Worm (Caenorhabditis elegans) whole organism, mixed stage, embryonic: Measurements from ENCODE around the gene C46F11.5.
A peak's percentile ranks its signal among the peaks of the same experiment; 100 is the strongest.

Experiments used
- M03D4.4 ChIP-seq: sonication (generic microtip); optimal IDR thresholded peaks from 2 replicates; lab custom pipeline; 2017; ENCODE audit warnings: mild to moderate bottlenecking, missing genetic modification characterization, missing compliant biosample characterization
- ceh-39 ChIP-seq: fragments of 150-350 bp; optimal IDR thresholded peaks from 2 replicates; lab custom pipeline; 2014; ENCODE audit warnings: missing biosample characterization, missing genetic modification characterization
- ceh-43 ChIP-seq: fragments of 200-800 bp; sonication (Bioruptor generic); optimal IDR thresholded peaks from 2 replicates; lab custom pipeline; 2018; ENCODE audit warnings: mild to moderate bottlenecking, missing genetic modification characterization, moderate library complexity, missing compliant biosample characterization
- ceh-83 ChIP-seq: fragments of 200-800 bp; sonication (Bioruptor generic); optimal IDR thresholded peaks from 2 replicates; lab custom pipeline; 2018; ENCODE audit warnings: mild to moderate bottlenecking, missing genetic modification characterization, missing compliant biosample characterization
- ces-1 ChIP-seq: fragments of 150-350 bp; optimal IDR thresholded peaks from 2 replicates; lab custom pipeline; 2014; ENCODE audit warnings: missing biosample characterization, missing genetic modification reagents, missing genetic modification characterization
- drap-1 ChIP-seq: fragments of 200-800 bp; sonication (Bioruptor generic); optimal IDR thresholded peaks from 3 replicates; lab custom pipeline; 2018; ENCODE audit warnings: mild to moderate bottlenecking, missing genetic modification characterization, missing compliant biosample characterization
- elt-1 ChIP-seq: sonication (generic microtip); optimal IDR thresholded peaks from 2 replicates; lab custom pipeline; 2017; ENCODE audit warnings: missing genetic modification characterization, mild to moderate bottlenecking, missing compliant biosample characterization, antibody characterized with exemption, moderate library complexity, borderline replicate concordance; ENCODE audit not compliant: insufficient read depth
- elt-3 ChIP-seq: fragments of 150-350 bp; optimal IDR thresholded peaks from 2 replicates; lab custom pipeline; 2014; ENCODE audit warnings: missing biosample characterization, missing genetic modification characterization
- flh-1 ChIP-seq: fragments of 200-800 bp; sonication (Bioruptor generic); optimal IDR thresholded peaks from 2 replicates; lab custom pipeline; 2018; ENCODE audit warnings: mild to moderate bottlenecking, missing genetic modification characterization, moderate library complexity, missing compliant biosample characterization
- ham-2 ChIP-seq: fragments of 200-800 bp; sonication (Bioruptor generic); optimal IDR thresholded peaks from 2 replicates; lab custom pipeline; 2018; ENCODE audit warnings: mild to moderate bottlenecking, missing genetic modification characterization, missing compliant biosample characterization
- hlh-1 ChIP-seq: fragments of 150-350 bp; optimal IDR thresholded peaks from 2 replicates; lab custom pipeline; 2014; ENCODE audit warnings: missing biosample characterization, missing genetic modification reagents, missing genetic modification characterization
- lin-13 ChIP-seq: fragments of 150-350 bp; optimal IDR thresholded peaks from 2 replicates; lab custom pipeline; 2014; ENCODE audit warnings: missing biosample characterization, missing genetic modification characterization
- lin-32 ChIP-seq: fragments of 200-800 bp; sonication (Bioruptor generic); optimal IDR thresholded peaks from 2 replicates; lab custom pipeline; 2018; ENCODE audit warnings: mild to moderate bottlenecking, missing genetic modification characterization, missing compliant biosample characterization
- lsy-2 ChIP-seq: fragments of 150-350 bp; optimal IDR thresholded peaks from 2 replicates; lab custom pipeline; 2014; ENCODE audit warnings: missing biosample characterization, missing genetic modification characterization
- mab-5 ChIP-seq: fragments of 150-350 bp; optimal IDR thresholded peaks from 2 replicates; lab custom pipeline; 2014; ENCODE audit warnings: missing biosample characterization, missing genetic modification characterization
- mep-1 ChIP-seq: fragments of 150-350 bp; optimal IDR thresholded peaks from 2 replicates; lab custom pipeline; 2017; ENCODE audit warnings: missing biosample characterization, missing genetic modification reagents, missing genetic modification characterization, inconsistent platforms
- mls-2 ChIP-seq: sonication (generic microtip); optimal IDR thresholded peaks from 2 replicates; lab custom pipeline; 2016; ENCODE audit warnings: mild to moderate bottlenecking, missing genetic modification characterization, moderate library complexity, missing compliant biosample characterization
- nhr-12 ChIP-seq: fragments of 150-350 bp; optimal IDR thresholded peaks from 2 replicates; lab custom pipeline; 2014; ENCODE audit warnings: missing biosample characterization, missing genetic modification characterization
- nhr-2 ChIP-seq: fragments of 150-350 bp; optimal IDR thresholded peaks from 2 replicates; lab custom pipeline; 2014; ENCODE audit warnings: missing biosample characterization, missing genetic modification characterization
- nhr-237 ChIP-seq: fragments of 150-350 bp; optimal IDR thresholded peaks from 2 replicates; lab custom pipeline; 2014; ENCODE audit warnings: missing biosample characterization, missing genetic modification characterization
- nhr-28 ChIP-seq: fragments of 150-350 bp; optimal IDR thresholded peaks from 2 replicates; lab custom pipeline; 2014; ENCODE audit warnings: missing biosample characterization, missing genetic modification characterization
- nhr-76 ChIP-seq: sonication (generic microtip); optimal IDR thresholded peaks from 2 replicates; lab custom pipeline; 2017; ENCODE audit warnings: missing biosample characterization, missing genetic modification characterization
- pha-4 ChIP-seq: fragments of 150-350 bp; optimal IDR thresholded peaks from 2 replicates; lab custom pipeline; 2018; ENCODE audit warnings: missing biosample characterization, missing genetic modification reagents, missing genetic modification characterization
- snpc-4 ChIP-seq: fragments of 150-350 bp; optimal IDR thresholded peaks from 2 replicates; lab custom pipeline; 2014; ENCODE audit warnings: missing biosample characterization, missing genetic modification characterization
- sptf-1 ChIP-seq: sonication (generic microtip); optimal IDR thresholded peaks from 2 replicates; lab custom pipeline; 2017; ENCODE audit warnings: mild to moderate bottlenecking, missing genetic modification characterization, moderate library complexity, missing compliant biosample characterization
- tbx-8 ChIP-seq: fragments of 200-800 bp; sonication (Bioruptor generic); optimal IDR thresholded peaks from 2 replicates; lab custom pipeline; 2018; ENCODE audit warnings: mild to moderate bottlenecking, missing genetic modification characterization, moderate library complexity, missing compliant biosample characterization
- unc-120 ChIP-seq: sonication (generic microtip); optimal IDR thresholded peaks from 2 replicates; lab custom pipeline; 2017; ENCODE audit warnings: missing genetic modification characterization, missing compliant biosample characterization; ENCODE audit not compliant: poor library complexity, severe bottlenecking
- unc-39 ChIP-seq: fragments of 150-350 bp; optimal IDR thresholded peaks from 2 replicates; lab custom pipeline; 2014; ENCODE audit warnings: missing biosample characterization, missing genetic modification characterization
- unc-62 ChIP-seq: fragments of 150-350 bp; optimal IDR thresholded peaks from 2 replicates; lab custom pipeline; 2014; ENCODE audit warnings: missing biosample characterization, missing genetic modification reagents, missing genetic modification characterization
- zip-8 ChIP-seq: fragments of 150-350 bp; optimal IDR thresholded peaks from 2 replicates; lab custom pipeline; 2014; ENCODE audit warnings: missing biosample characterization, missing genetic modification characterization
- ztf-11 ChIP-seq: fragments of 150-350 bp; optimal IDR thresholded peaks from 2 replicates; lab custom pipeline; 2014; ENCODE audit warnings: missing biosample characterization, missing genetic modification characterization

C46F11.5 gene

DNA sequence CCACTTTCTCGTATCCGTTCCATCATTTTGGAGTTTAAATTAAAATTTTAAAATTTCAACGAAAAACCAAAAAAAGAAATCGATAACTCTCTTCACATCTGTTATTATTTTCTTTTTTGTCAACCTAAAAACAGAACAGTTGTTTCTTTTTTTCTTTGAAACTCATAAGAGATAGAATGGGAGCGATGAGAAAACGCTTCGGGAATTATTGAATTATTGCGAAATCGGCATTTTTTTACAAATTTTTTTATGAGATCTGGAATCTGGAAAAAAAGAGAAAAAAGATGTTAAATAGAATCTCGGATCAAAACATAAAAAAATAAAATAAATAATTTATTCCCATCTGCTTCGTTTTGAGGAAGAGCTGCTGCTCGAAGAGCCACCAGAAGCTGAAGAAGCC lies at the start of gene C46F11.5:
C46F11.5 (minus strand) TSS at position 128 of the 400 bp plus-strand sequence.
- TF ChIP-seq tbx-8 (GFP tag; lab: Kevin White, UChicago), result no peak
- no peak for TF ChIP-seq nhr-237
- TF ChIP-seq pha-4 (tag; lab: Kevin White, UChicago), result no peak
- TF ChIP-seq zip-8 (tag; lab: Kevin White, UChicago), result no peak
- TF ChIP-seq mep-1 (tag; lab: Kevin White, UChicago), result no peak
- TF ChIP-seq lin-32 (GFP tag; lab: Kevin White, UChicago), result no peak
- no peak for TF ChIP-seq hlh-1
- TF ChIP-seq ztf-11 (tag; lab: Kevin White, UChicago), result no peak
- TF ChIP-seq snpc-4 (tag; lab: Kevin White, UChicago), result no peak
- no peak for TF ChIP-seq elt-3
- TF ChIP-seq lsy-2, result no peak
- no peak for TF ChIP-seq unc-120 (tag; lab: Kevin White, UChicago)
- TF ChIP-seq nhr-28, result no peak
- no peak for TF ChIP-seq unc-39 (tag; lab: Kevin White, UChicago)
- no peak for TF ChIP-seq flh-1 (GFP tag; lab: Kevin White, UChicago)
- no peak for TF ChIP-seq lin-13 (tag; lab: Kevin White, UChicago)
- no peak for TF ChIP-seq M03D4.4 (tag; lab: Kevin White, UChicago)
- TF ChIP-seq elt-1 (tag; lab: Kevin White, UChicago), result no peak
- TF ChIP-seq nhr-12 (tag; lab: Kevin White, UChicago), result no peak

DNA sequence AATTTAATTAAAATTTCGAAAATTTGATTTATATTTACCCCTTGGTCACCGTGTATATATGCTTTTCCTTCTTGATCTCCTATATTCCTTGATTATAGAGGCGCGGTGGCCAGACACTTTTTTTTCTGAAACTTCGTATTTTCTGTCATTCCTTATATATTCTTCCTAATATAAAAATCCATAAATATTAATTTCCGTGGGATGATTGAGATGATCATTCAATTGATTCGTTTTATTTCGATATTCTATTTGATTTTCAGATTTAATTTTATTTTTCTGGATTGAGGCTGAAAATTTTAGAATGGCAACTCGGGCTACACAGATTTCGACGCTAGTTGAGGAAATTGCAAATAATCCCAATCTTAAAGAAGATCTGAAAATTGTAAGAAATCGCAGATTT lies 49.2 kb upstream of the C46F11.5 start, which contains the start of gene dph-1:
dph-1 (plus strand) TSS at position 301 of the 400 bp plus-strand sequence.
- no peak for TF ChIP-seq ceh-83
- TF ChIP-seq nhr-76 (tag; lab: Kevin White, UChicago), result no peak
- TF ChIP-seq sptf-1 (tag; lab: Kevin White, UChicago), result no peak
- TF ChIP-seq flh-1 (GFP tag; lab: Kevin White, UChicago), result no peak
- no peak for TF ChIP-seq ces-1 (GFP tag; lab: Kevin White, UChicago)
- TF ChIP-seq lin-32 (GFP tag; lab: Kevin White, UChicago), result no peak
- no peak for TF ChIP-seq mep-1 (tag; lab: Kevin White, UChicago)
- no peak for TF ChIP-seq nhr-28

DNA sequence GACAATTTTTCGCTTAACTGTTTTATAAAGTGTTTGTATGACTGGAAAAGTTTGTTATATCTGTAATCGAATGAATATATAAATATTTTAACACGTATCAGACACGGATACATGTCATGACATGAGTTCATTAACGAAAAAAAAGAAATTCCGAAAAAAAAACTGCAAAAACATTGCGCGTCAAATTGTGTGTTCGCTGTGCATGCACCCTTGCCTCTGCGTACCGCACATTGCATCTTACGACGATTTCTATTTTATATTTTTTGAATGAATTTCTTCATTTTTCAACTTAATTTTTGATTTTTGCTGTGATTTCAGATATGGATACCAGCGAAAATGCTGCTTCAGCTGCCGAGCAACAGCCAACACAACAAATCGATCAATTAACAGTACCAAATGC lies 47.6 kb upstream of the C46F11.5 start, which contains the start of gene wdr-5.1:
wdr-5.1 (plus strand) TSS at position 319 of the 400 bp plus-strand sequence.
- TF ChIP-seq mab-5 (tag; lab: Kevin White, UChicago) (no peak), ces-1 (GFP tag; lab: Kevin White, UChicago) (peak; percentile 12), nhr-12 (tag; lab: Kevin White, UChicago) (no peak), zip-8 (tag; lab: Kevin White, UChicago) (no peak), lin-13 (tag; lab: Kevin White, UChicago) (no peak), sptf-1 (tag; lab: Kevin White, UChicago) (no peak), M03D4.4 (tag; lab: Kevin White, UChicago) (no peak), lsy-2 (peak; percentile 55), pha-4 (tag; lab: Kevin White, UChicago) (no peak), snpc-4 (tag; lab: Kevin White, UChicago) (no peak), nhr-2 (no peak)

DNA sequence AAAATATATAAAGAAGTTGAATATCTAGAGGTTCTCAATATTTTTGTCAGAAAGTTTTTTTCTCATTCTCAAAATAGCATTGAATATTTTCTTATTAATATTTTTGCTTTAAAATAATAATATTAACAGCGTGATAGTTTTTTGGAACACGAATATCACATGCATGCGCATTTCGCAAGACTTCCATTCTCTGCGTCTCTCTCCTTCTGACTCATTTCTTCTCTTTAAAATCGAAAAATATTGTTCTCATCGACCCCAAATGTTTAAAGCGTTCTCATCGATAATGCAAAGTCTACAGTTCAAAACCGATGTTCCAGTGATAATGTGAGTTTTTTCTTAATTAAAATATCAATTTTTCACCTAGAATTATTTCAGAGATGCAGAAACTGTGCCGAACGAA lies 46.0 kb upstream of the C46F11.5 start, which contains the start of gene C14B1.3:
C14B1.3 (plus strand) TSS at position 168 of the 400 bp plus-strand sequence.
- TF ChIP-seq lsy-2 (peak; percentile 5), ceh-83 (no peak)

DNA sequence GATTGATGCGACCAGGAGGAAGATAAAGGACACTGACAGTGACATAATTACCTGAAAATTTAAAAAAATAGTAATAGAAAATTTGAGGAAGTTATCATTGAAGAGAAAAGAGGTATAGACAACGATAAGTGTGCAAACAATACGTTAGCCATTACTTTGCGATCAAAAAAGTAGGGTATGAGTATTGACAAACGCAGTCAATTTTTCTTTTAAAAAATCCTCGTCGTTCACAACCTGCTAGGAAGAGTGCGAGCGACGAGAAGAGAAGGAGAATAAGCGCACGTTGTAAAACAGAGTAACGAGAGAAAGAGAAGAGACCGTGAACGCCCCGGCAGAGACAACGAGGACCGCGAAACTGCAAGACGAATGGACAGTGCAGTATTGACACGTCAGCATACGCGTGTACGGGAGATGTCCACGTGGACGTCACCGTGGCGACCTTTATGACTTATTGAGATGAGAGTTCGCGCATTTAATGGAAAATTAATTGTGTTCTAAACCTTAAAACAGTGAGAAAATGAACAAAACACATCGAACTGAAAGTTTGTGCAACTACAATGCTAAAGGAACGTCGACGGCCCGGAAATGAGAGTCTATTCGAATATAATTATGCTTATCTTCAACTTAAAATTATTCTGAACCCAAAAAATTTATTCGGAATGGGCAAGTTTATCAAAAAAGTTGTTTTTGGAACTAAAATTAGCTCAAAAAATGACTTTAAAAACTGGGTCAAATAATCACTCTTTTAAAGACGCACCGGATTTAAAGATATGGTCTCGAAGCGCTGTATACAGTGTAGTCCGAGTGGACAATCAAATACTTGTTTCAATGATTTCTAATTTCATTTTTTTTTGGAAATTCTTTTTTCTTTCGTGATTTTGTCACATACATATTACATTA lies 44.3 kb upstream of the C46F11.5 start, which contains the start of the genes pdi-1 and C14B1.2:
pdi-1 (minus strand) TSS at position 51 of the 900 bp plus-strand sequence.
C14B1.2 (plus strand) TSS at position 850 of the 900 bp plus-strand sequence.
- TF ChIP-seq unc-39 (tag; lab: Kevin White, UChicago) (no peak), drap-1 (GFP tag; lab: Kevin White, UChicago) (no peak), lin-13 (tag; lab: Kevin White, UChicago) (no peak), ces-1 (GFP tag; lab: Kevin White, UChicago) (no peak), ceh-39 (tag; lab: Kevin White, UChicago) (no peak), zip-8 (tag; lab: Kevin White, UChicago) (no peak), ham-2 (peak; percentile 50), nhr-76 (tag; lab: Kevin White, UChicago) (no peak), lsy-2 (no peak), mls-2 (tag; lab: Kevin White, UChicago) (no peak), tbx-8 (GFP tag; lab: Kevin White, UChicago) (no peak), M03D4.4 (tag; lab: Kevin White, UChicago) (peak; percentile 18), unc-62 (no peak), elt-3 (no peak), elt-1 (tag; lab: Kevin White, UChicago) (no peak), ceh-43 (no peak), pha-4 (tag; lab: Kevin White, UChicago) (no peak), nhr-2 (peak; percentile 63), sptf-1 (tag; lab: Kevin White, UChicago) (peak; percentile 16)
